Worm (Caenorhabditis elegans) whole organism, L2 larva: Measurements from ENCODE around the gene F10C2.3.
A peak's percentile ranks its signal among the peaks of the same experiment; 100 is the strongest.

Source experiments
- C34F6.9 ChIP-seq: fragments of 150-350 bp; optimal IDR thresholded peaks from 2 replicates; lab custom pipeline; 2014; ENCODE audit warnings: missing biosample characterization, missing genetic modification characterization
- F13H6.1 ChIP-seq: sonication (generic microtip); optimal IDR thresholded peaks from 2 replicates; lab custom pipeline; 2016; ENCODE audit warnings: missing genetic modification characterization, missing compliant biosample characterization
- R02D3.7 ChIP-seq: fragments of 150-350 bp; optimal IDR thresholded peaks from 2 replicates; lab custom pipeline; 2014; ENCODE audit warnings: missing biosample characterization, missing genetic modification characterization
- Y55F3AM.14 ChIP-seq: fragments of 200-800 bp; sonication (Bioruptor generic); optimal IDR thresholded peaks from 2 replicates; lab custom pipeline; 2018; ENCODE audit warnings: mild to moderate bottlenecking, missing genetic modification characterization, missing compliant biosample characterization
- alr-1 ChIP-seq: fragments of 150-350 bp; optimal IDR thresholded peaks from 2 replicates; lab custom pipeline; 2014; ENCODE audit warnings: missing biosample characterization, missing genetic modification characterization
- ama-1 ChIP-seq: fragments of 150-350 bp; optimal IDR thresholded peaks from 2 replicates; lab custom pipeline; 2018; ENCODE audit warnings: inconsistent platforms
- blmp-1 ChIP-seq: sonication (generic microtip); optimal IDR thresholded peaks from 2 replicates; lab custom pipeline; 2017; ENCODE audit warnings: missing genetic modification characterization, mild to moderate bottlenecking, missing compliant biosample characterization, antibody characterized with exemption, moderate library complexity; ENCODE audit not compliant: insufficient read depth
- crh-2 ChIP-seq: sonication (generic microtip); optimal IDR thresholded peaks from 2 replicates; lab custom pipeline; 2017; ENCODE audit warnings: missing biosample characterization, missing genetic modification characterization
- dmd-4 ChIP-seq: sonication (generic microtip); optimal IDR thresholded peaks from 2 replicates; lab custom pipeline; 2017; ENCODE audit warnings: missing biosample characterization, missing genetic modification characterization
- egl-27 ChIP-seq: sonication (generic microtip); optimal IDR thresholded peaks from 3 replicates; lab custom pipeline; 2017; ENCODE audit warnings: missing biosample characterization, missing genetic modification reagents, missing genetic modification characterization
- elt-1 ChIP-seq: fragments of 150-350 bp; optimal IDR thresholded peaks from 2 replicates; lab custom pipeline; 2014; ENCODE audit warnings: missing biosample characterization, missing genetic modification characterization
- elt-3 ChIP-seq: sonication (generic microtip); optimal IDR thresholded peaks from 2 replicates; lab custom pipeline; 2017; ENCODE audit warnings: missing biosample characterization, missing genetic modification characterization
- fos-1 ChIP-seq: fragments of 150-350 bp; optimal IDR thresholded peaks from 2 replicates; lab custom pipeline; 2014; ENCODE audit warnings: missing biosample characterization, missing genetic modification characterization
- gmeb-1 ChIP-seq: fragments of 150-350 bp; optimal IDR thresholded peaks from 2 replicates; lab custom pipeline; 2014; ENCODE audit warnings: missing biosample characterization, missing genetic modification characterization
- lin-11 ChIP-seq: fragments of 150-350 bp; sonication (generic microtip); optimal IDR thresholded peaks from 2 replicates; lab custom pipeline; 2014; ENCODE audit warnings: missing biosample characterization, missing genetic modification characterization, inconsistent platforms, mixed read lengths
- lin-13 ChIP-seq: fragments of 150-350 bp; optimal IDR thresholded peaks from 2 replicates; lab custom pipeline; 2014; ENCODE audit warnings: missing biosample characterization, missing genetic modification reagents, missing genetic modification characterization
- lin-39 ChIP-seq: fragments of 150-350 bp; optimal IDR thresholded peaks from 2 replicates; lab custom pipeline; 2014; ENCODE audit warnings: missing biosample characterization, missing genetic modification reagents, missing genetic modification characterization
- mdl-1 ChIP-seq, 2 experiments: fragments of 150-350 bp in 1 of 2; sonication (generic microtip) in 1 of 2; optimal IDR thresholded peaks; 2 replicates each; lab custom pipeline; 2017; ENCODE audit warnings: missing biosample characterization in 2 of 2, missing genetic modification characterization in 2 of 2
- nhr-10 ChIP-seq: sonication (generic microtip); optimal IDR thresholded peaks from 2 replicates; lab custom pipeline; 2017; ENCODE audit warnings: missing biosample characterization, missing genetic modification characterization
- nhr-11 ChIP-seq: fragments of 150-350 bp; optimal IDR thresholded peaks from 2 replicates; lab custom pipeline; 2014; ENCODE audit warnings: missing biosample characterization, missing genetic modification characterization
- nhr-129 ChIP-seq: fragments of 150-350 bp; optimal IDR thresholded peaks from 2 replicates; lab custom pipeline; 2014; ENCODE audit warnings: missing biosample characterization, missing genetic modification characterization
- nhr-21 ChIP-seq: fragments of 150-350 bp; optimal IDR thresholded peaks from 2 replicates; lab custom pipeline; 2014; ENCODE audit warnings: missing biosample characterization, missing genetic modification characterization
- nhr-23 ChIP-seq: fragments of 150-350 bp; optimal IDR thresholded peaks from 2 replicates; lab custom pipeline; 2014; ENCODE audit warnings: missing biosample characterization, missing genetic modification reagents, missing genetic modification characterization
- nhr-237 ChIP-seq: fragments of 150-350 bp; optimal IDR thresholded peaks from 2 replicates; lab custom pipeline; 2014; ENCODE audit warnings: missing biosample characterization, missing genetic modification characterization
- nhr-25 ChIP-seq: fragments of 150-350 bp; sonication (generic microtip); optimal IDR thresholded peaks from 3 replicates; lab custom pipeline; 2014; ENCODE audit warnings: missing biosample characterization, missing genetic modification characterization
- nhr-6 ChIP-seq: fragments of 150-350 bp; optimal IDR thresholded peaks from 2 replicates; lab custom pipeline; 2014; ENCODE audit warnings: missing biosample characterization, missing genetic modification characterization
- sem-4 ChIP-seq: fragments of 150-350 bp; optimal IDR thresholded peaks from 2 replicates; lab custom pipeline; 2014; ENCODE audit warnings: missing biosample characterization, missing genetic modification reagents, missing genetic modification characterization
- skn-1 ChIP-seq: sonication (generic microtip); optimal IDR thresholded peaks from 2 replicates; lab custom pipeline; 2017; ENCODE audit warnings: missing biosample characterization, missing genetic modification characterization
- sma-3 ChIP-seq: sonication (generic microtip); optimal IDR thresholded peaks from 2 replicates; lab custom pipeline; 2016; ENCODE audit warnings: missing genetic modification reagents, missing genetic modification characterization, missing compliant biosample characterization
- sma-9 ChIP-seq, 2 experiments: fragments of 150-350 bp in 1 of 2; sonication (generic microtip) in 1 of 2; optimal IDR thresholded peaks; 2 replicates each; lab custom pipeline; 2014 to 2016; ENCODE audit warnings: missing genetic modification characterization in 2 of 2, mild to moderate bottlenecking in 1 of 2, missing biosample characterization in 1 of 2, missing compliant biosample characterization in 1 of 2, missing genetic modification reagents in 1 of 2, moderate library complexity in 1 of 2
- snpc-4 ChIP-seq: fragments of 150-350 bp; optimal IDR thresholded peaks from 2 replicates; lab custom pipeline; 2014; ENCODE audit warnings: missing biosample characterization, missing genetic modification characterization
- unc-39 ChIP-seq: fragments of 150-350 bp; optimal IDR thresholded peaks from 2 replicates; lab custom pipeline; 2014; ENCODE audit warnings: missing biosample characterization, missing genetic modification characterization
- unc-55 ChIP-seq: fragments of 150-350 bp; sonication (generic microtip); optimal IDR thresholded peaks from 3 replicates; lab custom pipeline; 2014; ENCODE audit warnings: missing biosample characterization, missing genetic modification reagents, missing genetic modification characterization
- unc-62 ChIP-seq: fragments of 150-350 bp; optimal IDR thresholded peaks from 2 replicates; lab custom pipeline; 2014; ENCODE audit warnings: missing biosample characterization, missing genetic modification reagents, missing genetic modification characterization
- zag-1 ChIP-seq: fragments of 150-350 bp; optimal IDR thresholded peaks from 2 replicates; lab custom pipeline; 2014; ENCODE audit warnings: missing biosample characterization, missing genetic modification characterization
- ztf-1 ChIP-seq: fragments of 200-800 bp; sonication (Bioruptor generic); conservative IDR thresholded peaks from 2 replicates; pipeline ENCODE4 v1.3.6; 2022; ENCODE audit warnings: missing genetic modification characterization, missing compliant biosample characterization

F10C2.3 gene

DNA sequence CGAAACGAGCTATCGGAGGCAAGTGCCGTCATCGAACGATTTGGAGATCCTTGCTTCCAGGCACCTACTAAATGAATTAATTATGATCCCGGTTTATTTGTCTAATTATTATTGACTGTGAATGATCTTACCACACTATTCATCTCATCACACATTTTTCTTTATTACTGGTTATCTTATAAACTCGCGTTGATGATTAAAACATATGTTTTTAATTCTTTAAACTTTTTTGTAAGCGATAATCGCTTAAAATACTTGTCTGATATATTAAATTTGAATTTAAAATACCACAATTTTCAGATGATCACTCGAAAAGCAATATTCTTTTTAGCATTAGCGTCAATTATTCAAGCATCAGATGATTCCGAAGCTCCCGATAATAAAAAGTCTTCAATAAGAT lies 25.0 kb downstream of the F10C2.3 start, which contains the start of gene F10C2.5:
TSS of gene F10C2.5 (plus strand) at position 301 of the 400 bp plus-strand sequence.
- TF ChIP-seq unc-62 (no peak), R02D3.7 (no peak), skn-1 (tag; lab: Kevin White, UChicago) (no peak), elt-3 (no peak), fos-1 (tag; lab: Kevin White, UChicago) (no peak), gmeb-1 (tag; lab: Kevin White, UChicago) (no peak), lin-13 (GFP tag; lab: Kevin White, UChicago) (no peak), crh-2 (tag; lab: Kevin White, UChicago) (no peak), elt-1 (tag; lab: Kevin White, UChicago) (no peak)

ce11 chrV:12047735-12048134 lies 27.6 kb downstream of the F10C2.3 start:
- TF ChIP-seq nhr-10 (tag; lab: Kevin White, UChicago) (no peak), snpc-4 (peak; percentile 57)

- TF ChIP-seq C34F6.9 (tag; lab: Kevin White, UChicago) (no peak), nhr-21 (tag; lab: Kevin White, UChicago) (no peak)
Observed at ce11 chrV:12048445-12048844, 28.3 kb downstream of the F10C2.3 start, which contains the start of gene dars-2. TSS of gene dars-2 (plus strand) at chrV:12048745.

- no peak for TF ChIP-seq C34F6.9 (tag; lab: Kevin White, UChicago)
- TF ChIP-seq mdl-1 (tag; optimal IDR thresholded peaks at IDR 0.05; lab: Kevin White, UChicago): no peak
- TF ChIP-seq sma-9 (GFP tag; optimal IDR thresholded peaks at IDR 0.05; lab: Kevin White, UChicago): no peak
- TF ChIP-seq sma-9 (tag; optimal IDR thresholded peaks at IDR 0.05; lab: Kevin White, UChicago): no peak
- no peak for TF ChIP-seq lin-13 (GFP tag; lab: Kevin White, UChicago)
- TF ChIP-seq crh-2 (tag; lab: Kevin White, UChicago): no peak
- no peak for TF ChIP-seq unc-55 (GFP tag; lab: Kevin White, UChicago)
- no peak for TF ChIP-seq sma-3
- TF ChIP-seq nhr-129 (tag; lab: Kevin White, UChicago): no peak
- no peak for TF ChIP-seq nhr-23
- TF ChIP-seq gmeb-1 (tag; lab: Kevin White, UChicago): no peak
- TF ChIP-seq sem-4 (tag; lab: Kevin White, UChicago): no peak
- TF ChIP-seq alr-1 (tag; lab: Kevin White, UChicago): no peak
- TF ChIP-seq nhr-10 (tag; lab: Kevin White, UChicago): no peak
- no peak for TF ChIP-seq egl-27 (tag; lab: Kevin White, UChicago)
- TF ChIP-seq lin-11: no peak
- TF ChIP-seq unc-62: no peak
- no peak for TF ChIP-seq elt-1 (tag; lab: Kevin White, UChicago)
- no peak for TF ChIP-seq elt-3
- no peak for TF ChIP-seq ztf-1 (GFP tag; lab: Robert Waterston, UW)
Observed at ce11 chrV:12053598-12053997, 33.5 kb downstream of the F10C2.3 start, which contains the start of gene F10C2.7. TSS of gene F10C2.7 (plus strand) at chrV:12053898.

DNA sequence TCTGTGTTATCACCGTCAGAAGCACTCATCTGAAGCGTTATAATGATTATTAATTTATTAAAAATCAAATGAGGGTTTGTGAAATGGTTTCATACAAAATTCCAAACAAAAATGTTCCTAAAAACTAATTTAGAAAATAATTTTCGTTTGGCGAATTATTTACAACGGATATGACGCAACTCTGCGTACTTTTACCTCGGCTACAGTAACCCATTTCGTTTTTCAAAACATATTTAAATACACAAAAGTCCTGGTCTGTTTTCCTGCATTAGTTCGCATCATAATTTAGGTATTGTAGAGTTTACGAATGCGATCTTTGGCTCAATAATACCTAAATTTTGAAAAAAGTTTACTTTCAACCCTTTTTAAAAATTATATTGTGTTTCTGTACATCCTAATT lies 39.6 kb downstream of the F10C2.3 start, which contains the start of gene R07B7.2:
TSS of gene R07B7.2 (minus strand) at position 35 of the 400 bp plus-strand sequence.
- no peak for TF ChIP-seq ama-1 (lab: Kevin White, UChicago)
- no peak for TF ChIP-seq blmp-1 (tag; lab: Kevin White, UChicago)
- TF ChIP-seq nhr-6: no peak
- TF ChIP-seq dmd-4 (tag; lab: Kevin White, UChicago): no peak
- no peak for TF ChIP-seq Y55F3AM.14 (GFP tag; lab: Kevin White, UChicago)
- TF ChIP-seq lin-11: no peak
- TF ChIP-seq nhr-11 (tag; lab: Kevin White, UChicago): no peak
- TF ChIP-seq lin-39 (tag; lab: Kevin White, UChicago): no peak
- TF ChIP-seq F13H6.1: no peak
- no peak for TF ChIP-seq unc-39
- TF ChIP-seq zag-1 (tag; lab: Kevin White, UChicago): no peak
- no peak for TF ChIP-seq nhr-25 (tag; lab: Kevin White, UChicago)
- no peak for TF ChIP-seq elt-3
- no peak for TF ChIP-seq elt-1 (tag; lab: Kevin White, UChicago)
- no peak for TF ChIP-seq nhr-237 (tag; lab: Kevin White, UChicago)
- TF ChIP-seq nhr-129 (tag; lab: Kevin White, UChicago): no peak
